Worm (Caenorhabditis elegans): ENCODE measurements around the gene col-185.
A peak's percentile ranks its signal among the peaks of the same experiment; 100 is the strongest.

Gene col-185

DNA sequence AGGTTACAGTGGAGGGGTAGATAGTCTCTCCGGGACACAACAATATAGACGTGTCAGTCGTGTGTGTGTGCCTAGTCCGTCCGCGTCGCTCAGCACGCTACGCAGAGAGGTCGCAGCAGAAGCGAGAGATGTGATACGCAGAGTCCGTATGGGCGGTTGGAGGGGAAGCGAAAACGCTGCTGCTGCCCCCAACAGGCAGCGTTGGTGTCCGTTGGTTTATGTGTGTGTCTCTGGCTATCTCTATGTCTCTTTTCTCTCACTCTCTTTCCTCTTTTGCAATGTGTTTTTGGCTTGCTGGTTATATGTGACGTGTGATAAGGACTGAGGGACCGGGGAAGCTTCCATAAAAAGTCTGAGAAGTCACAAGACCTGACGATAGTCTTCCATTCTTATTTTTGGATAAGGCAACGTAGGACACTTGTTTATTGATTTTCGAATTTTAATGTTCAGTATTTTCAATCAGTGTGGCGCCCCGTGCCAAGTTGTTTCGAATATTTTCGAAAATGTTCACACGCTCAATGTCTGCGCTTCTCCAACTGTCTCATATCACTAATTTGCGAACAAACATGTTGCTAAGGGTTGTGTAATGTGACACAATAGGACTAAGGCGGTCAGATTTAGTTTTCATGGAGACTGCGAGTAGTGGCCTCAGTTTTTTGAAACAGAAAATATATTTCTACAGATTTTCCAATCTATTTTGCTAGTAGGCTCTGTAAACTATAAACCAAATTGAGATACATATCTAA lies 16.6 kb upstream of the col-185 start, which contains the start of gene pab-2 (continued):
- TF ChIP-seq nhr-90 (tag; optimal IDR thresholded peaks at IDR 0.05) (peak; percentile 63), ztf-22 (GFP tag; optimal IDR thresholded peaks at IDR 0.05) (peak; percentile 43), die-1 (tag; optimal IDR thresholded peaks at IDR 0.05) (peak; percentile 9), F55B11.4 (tag; optimal IDR thresholded peaks at IDR 0.05; ENCODE audit: borderline replicate concordance, insufficient read depth) (no peak), ztf-3 (GFP tag; optimal IDR thresholded peaks at IDR 0.05) (no peak), efl-1 (GFP tag; optimal IDR thresholded peaks at IDR 0.05) (no peak), Y53G8AR.9 (GFP tag; conservative IDR thresholded peaks at IDR 0.05) (0 out of 2 replicates have a peak, but pooled peaks have one; percentile 59), F52B5.7 (tag; optimal IDR thresholded peaks at IDR 0.05) (no peak), ama-1 (optimal IDR thresholded peaks at IDR 0.05) (no peak), ama-1 (GFP tag; optimal IDR thresholded peaks at IDR 0.05) (no peak), mcd-1 (GFP tag; IDR thresholded peaks at IDR 0.05) (peak; percentile 65), zfh-2 (GFP tag; conservative IDR thresholded peaks at IDR 0.05) (peak; percentile 97), F57C9.4 (tag; optimal IDR thresholded peaks at IDR 0.05) (no peak), ZK185.1 (tag; optimal IDR thresholded peaks at IDR 0.05; ENCODE audit: poor library complexity, severe bottlenecking) (peak; percentile 46), mxl-1 (tag; optimal IDR thresholded peaks at IDR 0.05) (no peak), let-607 (tag; optimal IDR thresholded peaks at IDR 0.05) (peak; percentile 84 to 85), cebp-2 (GFP tag; IDR thresholded peaks at IDR 0.05) (0 out of 2 replicates have a peak, but pooled peaks have one; percentile 84), tbp1 (GFP tag; optimal IDR thresholded peaks at IDR 0.05) (peak; percentile 65), lir-1 (GFP tag; conservative IDR thresholded peaks at IDR 0.05) (no peak), ceh-40 (GFP tag; IDR thresholded peaks at IDR 0.05) (no peak), dox-1 (GFP tag; IDR thresholded peaks at IDR 0.05) (peak; percentile 74), ekl-4 (GFP tag; IDR thresholded peaks at IDR 0.05) (no peak), gei-17 (GFP tag; optimal IDR thresholded peaks at IDR 0.05) (peak; percentile 40), dpff-1 (tag; optimal IDR thresholded peaks at IDR 0.05) (no peak), F37B4.10 (GFP tag; IDR thresholded peaks at IDR 0.05) (0 out of 2 replicates have a peak, but pooled peaks have one; percentile 43), lin-26 (GFP tag; IDR thresholded peaks at IDR 0.05) (0 out of 2 replicates have a peak, but pooled peaks have one; percentile 43)

DNA sequence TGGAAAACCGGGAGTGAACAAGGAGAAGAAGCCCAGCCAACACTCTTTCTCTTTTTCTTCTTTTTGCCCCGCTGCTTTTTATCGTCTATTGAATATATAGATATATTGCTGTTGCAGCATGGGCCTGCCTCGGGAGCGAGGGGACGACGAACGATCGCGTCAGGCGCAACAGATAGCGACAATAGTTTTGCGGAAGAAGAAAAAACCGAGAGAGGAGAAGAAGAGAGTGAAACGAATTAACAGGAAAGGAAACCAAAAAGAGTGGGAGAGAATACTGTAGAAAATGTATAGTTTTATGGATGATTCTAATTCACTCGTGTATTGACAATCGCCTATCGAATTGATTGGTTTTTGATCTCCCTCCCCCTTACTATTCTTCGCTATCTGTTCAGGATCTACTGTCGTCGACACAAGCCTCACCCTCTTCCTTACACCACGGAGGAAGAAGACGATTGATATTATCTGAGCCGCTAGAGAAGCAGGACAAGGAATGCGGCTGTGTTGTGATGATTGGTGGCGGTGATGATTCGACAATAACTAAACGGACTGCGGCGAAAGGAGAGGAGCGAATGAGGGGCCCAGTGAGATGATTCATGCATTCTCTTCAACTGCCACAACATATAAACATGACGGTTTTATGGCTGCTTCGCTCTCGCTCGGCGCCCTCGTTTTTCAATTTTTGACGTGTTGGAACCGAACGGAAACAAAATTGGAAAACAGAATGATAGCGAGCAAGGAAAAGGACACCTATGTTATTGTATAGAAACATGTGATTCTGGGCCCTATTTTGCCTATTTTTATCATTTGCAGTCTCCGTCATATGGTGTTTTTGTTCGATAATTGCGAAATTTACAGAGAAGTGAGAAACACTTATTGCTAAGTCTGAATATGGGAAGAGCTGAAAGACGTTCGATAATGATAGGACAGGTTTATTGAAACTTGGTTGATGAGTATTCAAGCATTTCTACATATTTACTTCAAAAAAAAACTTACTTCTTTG lies 15.6 kb upstream of the col-185 start:
- peak; percentile 92 for TF ChIP-seq cebp-1 (GFP tag; IDR thresholded peaks at IDR 0.05)
- TF ChIP-seq cebp-1 (tag; optimal IDR thresholded peaks at IDR 0.05): peak; percentile 90
- TF ChIP-seq chd-7 (tag; optimal IDR thresholded peaks at IDR 0.05): peak; percentile 6
- TF ChIP-seq B0019.2 (GFP tag; conservative IDR thresholded peaks at IDR 0.05): no peak
- TF ChIP-seq B0336.3 (GFP tag; IDR thresholded peaks at IDR 0.05): no peak
- 0 out of 2 replicates have a peak, but pooled peaks have one; percentile 38 for TF ChIP-seq zfh-2 (GFP tag; conservative IDR thresholded peaks at IDR 0.05)
- peak; percentile 33 for TF ChIP-seq dox-1 (GFP tag; IDR thresholded peaks at IDR 0.05)
- 0 out of 2 replicates have a peak, but pooled peaks have one; percentile 6 for TF ChIP-seq nfyb-1 (GFP tag; IDR thresholded peaks at IDR 0.05)

DNA sequence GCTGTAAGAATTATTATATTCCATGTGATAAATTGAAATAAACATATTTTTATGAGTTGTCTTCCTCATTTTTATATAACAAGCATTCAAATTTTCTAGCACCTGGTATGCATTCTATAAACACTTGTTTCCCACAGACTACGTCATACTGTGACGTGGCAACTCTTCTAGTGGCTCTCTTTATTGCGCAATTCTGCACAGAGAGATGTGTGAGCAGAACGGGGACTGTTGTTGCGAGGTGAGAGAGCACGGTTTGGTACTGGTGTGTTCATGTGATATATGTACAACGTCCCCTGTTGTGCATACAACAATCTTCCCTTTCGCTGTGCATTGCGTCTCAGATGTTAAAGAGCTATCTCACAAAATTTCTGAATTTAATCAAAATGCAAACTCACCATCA lies 14.2 kb upstream of the col-185 start:
- no peak for TF ChIP-seq ztf-26 (tag; optimal IDR thresholded peaks at IDR 0.05)
- TF ChIP-seq efl-1 (GFP tag; optimal IDR thresholded peaks at IDR 0.05): no peak
- TF ChIP-seq madf-10 (tag; optimal IDR thresholded peaks at IDR 0.05): no peak
- TF ChIP-seq hmg-20 (GFP tag; IDR thresholded peaks at IDR 0.05): no peak
- TF ChIP-seq hlh-26 (GFP tag; conservative IDR thresholded peaks at IDR 0.05): no peak
- TF ChIP-seq rec-8 (tag; optimal IDR thresholded peaks at IDR 0.05): no peak
- no peak for TF ChIP-seq nfyb-1 (GFP tag; IDR thresholded peaks at IDR 0.05)
- no peak for TF ChIP-seq K11D2.4 (GFP tag; IDR thresholded peaks at IDR 0.05)
- no peak for TF ChIP-seq nhr-120 (GFP tag; IDR thresholded peaks at IDR 0.05)
- no peak for TF ChIP-seq ceh-40 (GFP tag; IDR thresholded peaks at IDR 0.05)
- no peak for TF ChIP-seq madf-8 (GFP tag; conservative IDR thresholded peaks at IDR 0.05)
- no peak for TF ChIP-seq nhr-90 (tag; optimal IDR thresholded peaks at IDR 0.05)
- TF ChIP-seq F22D6.2 (tag; optimal IDR thresholded peaks at IDR 0.05): no peak
